Worm (Caenorhabditis elegans): ENCODE measurements around the gene Y47D3A.32.
"Not testable (repeated sequence)": the region's sequence is repeated elsewhere in the genome, so short reads cannot be mapped to it uniquely, and the experiment has no call there.

Y47D3A.32 gene

DNA sequence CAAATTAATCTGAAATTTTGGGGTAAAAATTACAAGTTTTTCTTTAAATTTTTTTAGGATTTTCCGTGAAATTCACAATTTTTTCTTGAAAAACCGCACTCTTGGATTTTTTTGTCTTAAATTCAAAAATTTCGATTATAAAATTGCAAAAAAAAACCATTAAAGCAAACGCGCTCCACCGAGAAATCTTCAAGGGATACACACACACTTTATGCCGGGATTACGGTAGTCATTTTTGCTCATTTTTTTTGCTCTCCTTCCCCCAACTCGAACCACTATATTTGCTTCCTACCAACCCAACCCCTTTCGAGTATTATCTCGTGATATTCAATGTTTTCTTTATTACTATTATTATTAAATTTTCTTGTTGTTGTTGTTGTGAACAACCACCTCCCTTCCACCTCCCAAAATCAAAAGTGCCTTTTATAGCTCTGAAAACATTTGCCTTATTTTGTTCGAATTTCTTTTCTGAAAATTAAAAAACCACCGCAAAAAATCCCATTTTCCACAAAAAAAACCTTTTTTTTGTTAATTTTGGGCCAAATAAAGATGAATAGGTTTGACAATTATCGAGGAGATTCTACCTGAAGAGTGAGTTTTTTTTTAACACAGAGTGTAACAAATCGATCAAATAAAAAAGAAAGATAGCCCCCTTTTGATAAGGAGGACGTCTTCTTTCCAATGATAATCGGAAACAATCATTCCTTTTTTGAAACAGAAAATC lies at the start of gene Y47D3A.32:
TSS of gene Y47D3A.32 (plus strand) at position 674 of the 724 bp plus-strand sequence.
- no peak for TF ChIP-seq unc-62 (GFP tag; optimal IDR thresholded peaks at IDR 0.05)

DNA sequence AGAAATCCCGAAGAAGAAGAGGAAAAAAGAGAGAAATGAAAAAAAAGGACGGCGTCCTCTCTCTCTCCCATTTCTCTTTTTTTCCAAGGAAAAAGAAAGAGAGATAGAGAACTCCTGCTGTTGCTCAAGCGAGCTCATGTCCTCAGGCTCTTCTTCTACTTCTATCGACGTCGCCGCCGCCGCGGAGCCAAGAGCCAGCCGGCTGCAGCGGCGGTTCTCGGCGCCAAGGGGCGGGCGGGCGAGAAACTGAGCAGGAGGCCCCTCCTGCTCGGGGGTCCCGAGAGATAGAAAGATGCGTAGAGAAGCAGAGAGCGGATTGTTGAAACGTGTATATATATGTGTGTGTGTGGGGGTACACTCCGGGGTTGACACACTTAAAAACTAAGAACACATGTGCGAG lies 49.2 kb upstream of the Y47D3A.32 start:
- no peak for TF ChIP-seq unc-62 (GFP tag; optimal IDR thresholded peaks at IDR 0.05)

- no peak for TF ChIP-seq unc-62 (GFP tag; optimal IDR thresholded peaks at IDR 0.05)
These were observed 45.3 kb upstream of the Y47D3A.32 start for ce11 chrIII:11206875-11207274.

- no peak for TF ChIP-seq unc-62 (GFP tag; optimal IDR thresholded peaks at IDR 0.05)
These were observed 44.4 kb upstream of the Y47D3A.32 start for ce11 chrIII:11207825-11208224.

- TF ChIP-seq unc-62 (GFP tag; optimal IDR thresholded peaks at IDR 0.05), result no peak
These were observed 43.8 kb upstream of the Y47D3A.32 start for ce11 chrIII:11208371-11208770.

- no peak for TF ChIP-seq unc-62 (GFP tag; optimal IDR thresholded peaks at IDR 0.05)
These were observed 33.9 kb upstream of the Y47D3A.32 start, which contains the start of the genes tbx-34 and wht-8 for ce11 chrIII:11218150-11218841. Gene tbx-34, minus strand, starts transcription at chrIII:11218250. Gene wht-8, plus strand, starts transcription at chrIII:11218791.

DNA sequence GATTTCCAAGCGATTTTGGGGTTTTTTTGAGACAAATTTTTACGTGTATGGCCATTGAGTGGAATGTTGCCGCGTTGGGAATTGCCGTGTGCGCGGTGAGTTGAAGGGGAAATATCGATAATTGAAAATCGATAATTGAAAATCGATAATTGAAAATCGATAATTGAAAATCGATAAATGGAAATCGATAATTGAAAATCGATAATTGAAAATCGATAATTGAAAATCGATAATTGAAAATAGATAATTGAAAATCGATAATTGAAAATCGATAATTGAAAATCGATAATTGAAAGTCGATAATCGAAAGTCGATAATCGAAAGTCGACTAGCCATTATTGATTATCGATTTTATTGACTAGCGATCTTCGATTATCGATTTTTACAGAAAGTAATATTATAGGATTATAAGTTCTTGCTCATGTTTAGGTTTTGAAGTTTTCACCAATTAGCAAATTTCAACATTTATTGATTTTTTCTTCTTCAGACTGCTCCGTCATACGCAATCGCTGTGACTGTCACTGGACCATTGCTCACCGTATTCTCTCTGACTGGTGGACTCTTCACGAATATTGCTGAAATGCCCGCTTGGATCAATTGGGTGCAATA lies 30.5 kb upstream of the Y47D3A.32 start:
- TF ChIP-seq unc-62 (GFP tag; optimal IDR thresholded peaks at IDR 0.05), result no peak

- not testable (repeated sequence) for TF ChIP-seq unc-62 (GFP tag; optimal IDR thresholded peaks at IDR 0.05)
These were observed 28.2 kb upstream of the Y47D3A.32 start, which contains the start of gene Y47D3A.13 for ce11 chrIII:11224006-11224405. Gene Y47D3A.13, minus strand, starts transcription at chrIII:11224106.

DNA sequence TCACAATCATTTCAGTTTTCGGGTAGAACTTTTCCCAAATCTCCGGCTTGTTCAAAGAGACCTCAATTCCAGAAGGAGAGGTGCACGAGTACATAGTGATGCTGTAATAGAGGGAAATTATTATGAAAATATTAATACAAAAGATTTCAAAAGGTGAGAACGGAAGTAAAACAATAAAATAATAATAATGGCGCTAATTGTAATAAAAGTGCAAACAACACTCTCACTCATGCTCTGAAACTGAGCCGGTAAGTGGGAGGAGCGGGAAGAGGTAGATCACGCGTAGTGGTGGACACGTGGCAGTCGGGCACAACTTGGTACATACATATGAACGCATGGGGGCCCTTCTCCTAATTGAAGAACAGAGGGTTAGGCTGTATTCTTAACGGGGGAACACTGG lies 25.2 kb upstream of the Y47D3A.32 start, which contains the start of gene tbx-37:
TSS of gene tbx-37 (minus strand) at position 101 of the 400 bp plus-strand sequence.
- no peak for TF ChIP-seq unc-62 (GFP tag; optimal IDR thresholded peaks at IDR 0.05)

- no peak for TF ChIP-seq unc-62 (GFP tag; optimal IDR thresholded peaks at IDR 0.05)
These were observed 21.6 kb upstream of the Y47D3A.32 start for ce11 chrIII:11230581-11230980.

DNA sequence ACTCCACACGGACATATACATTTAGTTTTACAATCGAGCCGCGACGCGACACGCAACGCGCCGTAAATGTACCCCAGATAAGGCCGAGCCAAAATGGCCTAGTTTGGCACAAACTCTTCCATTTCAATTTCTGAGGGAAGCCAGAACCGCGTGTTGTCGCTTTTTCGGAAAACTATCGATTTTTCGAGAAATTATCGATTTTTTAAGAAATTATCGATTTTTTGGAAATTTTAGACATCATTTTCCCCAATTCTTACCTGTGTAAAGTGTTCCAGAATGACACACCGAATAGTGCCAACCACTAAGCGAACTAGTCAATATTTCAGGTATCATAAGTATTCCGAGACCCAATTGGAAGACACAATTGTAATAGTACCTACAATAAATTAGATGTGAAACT lies 20.8 kb upstream of the Y47D3A.32 start:
- no peak for TF ChIP-seq unc-62 (GFP tag; optimal IDR thresholded peaks at IDR 0.05)

- TF ChIP-seq unc-62 (GFP tag; optimal IDR thresholded peaks at IDR 0.05), result no peak
These were observed 20.2 kb upstream of the Y47D3A.32 start, which contains the start of gene elo-8 for ce11 chrIII:11231969-11232368. Gene elo-8, minus strand, starts transcription at chrIII:11232069.

ce11 chrIII:11234742-11235141 lies 17.4 kb upstream of the Y47D3A.32 start, which contains the start of gene Y47D3A.34:
Gene Y47D3A.34, minus strand, starts transcription at chrIII:11234861.
- no peak for TF ChIP-seq unc-62 (GFP tag; optimal IDR thresholded peaks at IDR 0.05)

DNA sequence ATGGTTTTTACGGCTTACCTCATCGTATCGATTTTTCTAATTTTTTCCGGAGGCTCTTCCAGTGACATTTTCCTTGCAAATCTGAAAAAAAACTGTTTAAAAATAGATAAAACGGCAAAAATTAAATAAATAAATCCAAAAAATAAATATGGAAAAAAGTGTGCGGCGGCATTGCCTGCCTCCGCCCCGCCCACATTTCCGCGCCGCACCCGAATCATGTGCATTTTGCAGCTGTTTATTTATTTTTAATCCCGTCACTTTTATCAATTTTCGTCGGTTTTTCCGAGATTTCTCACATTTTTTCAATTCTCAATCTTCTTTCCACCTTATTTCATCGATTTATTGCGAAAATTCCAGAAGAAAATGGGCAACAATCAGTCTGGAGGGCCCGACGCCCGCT lies 15.4 kb upstream of the Y47D3A.32 start, which contains the start of the genes Y47D3A.14 and aakb-2:
TSS of gene Y47D3A.14 (minus strand) at position 81 of the 400 bp plus-strand sequence.
TSS of gene aakb-2 (plus strand) at position 356 of the 400 bp plus-strand sequence.
- no peak for TF ChIP-seq unc-62 (GFP tag; optimal IDR thresholded peaks at IDR 0.05)

DNA sequence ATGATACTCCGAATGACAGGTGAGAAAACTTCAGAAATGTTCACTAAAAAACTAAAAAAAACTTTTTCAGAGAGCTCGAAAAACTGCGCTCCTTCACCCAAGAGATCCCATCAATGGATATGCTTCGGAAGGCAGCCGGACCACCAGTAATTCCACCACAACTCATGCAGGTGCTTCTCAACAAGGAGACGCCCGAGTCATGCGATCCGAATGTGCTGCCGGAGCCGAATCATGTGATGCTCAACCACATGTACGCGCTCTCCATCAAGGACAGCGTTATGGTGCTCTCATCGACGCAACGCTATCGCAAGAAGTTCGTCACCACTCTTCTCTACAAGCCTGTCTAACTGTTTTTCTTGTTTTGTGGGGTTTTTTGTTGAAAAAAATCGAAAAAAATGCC lies 14.4 kb upstream of the Y47D3A.32 start:
- TF ChIP-seq unc-62 (GFP tag; optimal IDR thresholded peaks at IDR 0.05), result no peak

ce11 chrIII:11238309-11238708 lies 13.9 kb upstream of the Y47D3A.32 start:
- no peak for TF ChIP-seq unc-62 (GFP tag; optimal IDR thresholded peaks at IDR 0.05)

Data from whole organism, dauer.